Worm (Caenorhabditis elegans): ENCODE results near the gene pfd-4.

DNA sequence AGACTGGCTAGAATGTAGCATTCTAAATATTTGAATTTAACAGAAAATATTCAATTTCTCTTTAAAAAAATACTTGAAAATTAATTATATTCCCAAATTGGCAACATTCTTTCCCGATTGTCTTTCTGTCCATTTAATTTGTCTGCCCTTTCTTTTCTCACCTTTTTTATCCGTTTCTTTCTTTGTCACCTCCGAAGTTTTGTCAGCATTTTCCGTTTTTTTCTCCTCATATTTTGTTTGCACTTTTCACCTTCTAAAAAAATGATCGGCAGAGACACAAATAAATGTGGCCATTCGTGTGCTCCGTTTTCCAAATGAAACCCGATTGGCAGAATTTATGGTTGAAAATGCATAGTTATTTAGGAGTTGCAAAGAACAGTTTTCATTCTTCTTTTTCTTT lies 1.1 kb downstream of the pfd-4 start:
- TF ChIP-seq pha-4 (tag; optimal IDR thresholded peaks at IDR 0.05) (no peak), bed-1 (GFP tag; IDR thresholded peaks at IDR 0.05) (no peak), efl-1 (GFP tag; optimal IDR thresholded peaks at IDR 0.05) (no peak), nfyb-1 (GFP tag; IDR thresholded peaks at IDR 0.05) (no peak), rec-8 (tag; optimal IDR thresholded peaks at IDR 0.05) (no peak), lag-1 (GFP tag; IDR thresholded peaks at IDR 0.05) (no peak), sea-2 (GFP tag; IDR thresholded peaks at IDR 0.05) (no peak), ceh-27 (GFP tag; optimal IDR thresholded peaks at IDR 0.05) (no peak), snpc-4 (GFP tag; optimal IDR thresholded peaks at IDR 0.05) (no peak), snpc-4 (tag; optimal IDR thresholded peaks at IDR 0.05) (no peak), ceh-79 (tag; optimal IDR thresholded peaks at IDR 0.05) (no peak), aptf-2 (GFP tag; conservative IDR thresholded peaks at IDR 0.05) (no peak), lsy-27 (tag; optimal IDR thresholded peaks at IDR 0.05; ENCODE audit: borderline replicate concordance, insufficient read depth) (no peak)
